Fruit fly (Drosophila melanogaster): ENCODE measurements around the gene PICK1.

Gene PICK1

dm6 chr2L:12694823-12695420 lies at the start of gene PICK1, which contains the start of gene IFT43:
Gene PICK1 (plus strand): TSS chr2L:12695033.
Gene IFT43 (minus strand): TSS chr2L:12694988.
- no peak for TF ChIP-seq noc (tag; optimal IDR thresholded peaks at IDR 0.05)

dm6 chr2L:12646256-12646655 lies 48.6 kb upstream of the PICK1 start, which contains the start of gene Ref2:
Gene Ref2 (minus strand): TSS chr2L:12646356.
- TF ChIP-seq noc (tag; optimal IDR thresholded peaks at IDR 0.05), result no peak

DNA sequence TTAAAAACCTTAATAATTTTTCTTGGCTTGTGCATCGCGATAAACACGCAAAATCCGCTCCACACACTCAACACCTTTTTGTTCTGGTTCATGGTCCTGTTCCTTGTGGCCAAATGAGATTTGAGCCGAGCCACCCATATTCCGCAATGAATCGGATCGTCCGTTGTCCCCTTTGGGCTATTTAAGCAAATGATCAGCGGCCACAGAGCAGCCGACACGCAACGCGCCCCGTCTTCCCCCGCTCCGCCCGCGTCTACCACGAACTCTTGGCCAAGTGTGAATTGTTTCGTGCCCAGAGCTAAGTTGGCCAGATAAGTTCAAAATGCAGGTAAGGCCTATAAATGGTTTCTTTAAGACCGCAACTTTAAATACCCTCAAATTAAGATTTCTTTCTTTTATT lies 43.8 kb upstream of the PICK1 start:
- no peak for TF ChIP-seq noc (tag; optimal IDR thresholded peaks at IDR 0.05)

dm6 chr2L:12655731-12656326 lies 39.0 kb upstream of the PICK1 start:
- no peak for TF ChIP-seq noc (tag; optimal IDR thresholded peaks at IDR 0.05)

DNA sequence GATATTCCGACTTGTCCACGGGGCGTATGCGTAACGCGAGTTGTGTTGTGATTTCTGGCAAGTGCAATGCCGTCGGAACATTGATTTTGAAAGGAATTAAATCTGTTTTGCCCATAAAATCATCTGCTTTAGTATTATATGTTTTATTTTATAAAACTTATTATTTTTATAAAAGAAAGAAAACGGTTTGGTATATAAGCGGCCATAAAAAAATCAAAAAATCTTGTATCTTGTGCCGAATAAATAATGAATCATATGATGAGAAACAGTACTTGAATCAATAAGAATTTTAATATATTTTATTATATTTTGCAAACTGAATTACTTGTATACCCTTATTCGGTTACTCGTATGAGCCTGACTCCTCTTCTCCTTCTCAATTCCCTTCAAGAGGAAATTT lies 38.0 kb upstream of the PICK1 start, which contains the start of gene pdm2:
Gene pdm2, plus strand, starts transcription at position 301 of the 400 bp plus-strand sequence.
- TF ChIP-seq noc (tag; optimal IDR thresholded peaks at IDR 0.05), result no peak

DNA sequence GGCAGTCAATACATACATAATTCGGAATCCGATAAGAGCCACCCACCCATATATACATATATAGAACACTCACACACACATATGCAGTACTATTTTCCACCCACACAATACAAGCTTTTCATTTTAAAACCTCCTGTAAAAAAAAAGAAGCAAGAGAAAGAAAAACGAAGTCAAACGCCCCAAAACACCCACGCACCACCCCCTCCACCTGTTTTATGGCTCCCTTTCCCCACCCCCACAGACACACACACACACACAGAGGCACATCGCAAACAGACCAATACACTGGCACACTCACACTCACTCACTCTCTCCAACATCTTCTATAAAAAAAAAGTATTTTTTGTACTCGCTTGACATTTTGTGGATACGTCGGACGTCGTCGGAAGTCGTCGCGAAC lies 37.5 kb upstream of the PICK1 start:
- no peak for TF ChIP-seq noc (tag; optimal IDR thresholded peaks at IDR 0.05)

DNA sequence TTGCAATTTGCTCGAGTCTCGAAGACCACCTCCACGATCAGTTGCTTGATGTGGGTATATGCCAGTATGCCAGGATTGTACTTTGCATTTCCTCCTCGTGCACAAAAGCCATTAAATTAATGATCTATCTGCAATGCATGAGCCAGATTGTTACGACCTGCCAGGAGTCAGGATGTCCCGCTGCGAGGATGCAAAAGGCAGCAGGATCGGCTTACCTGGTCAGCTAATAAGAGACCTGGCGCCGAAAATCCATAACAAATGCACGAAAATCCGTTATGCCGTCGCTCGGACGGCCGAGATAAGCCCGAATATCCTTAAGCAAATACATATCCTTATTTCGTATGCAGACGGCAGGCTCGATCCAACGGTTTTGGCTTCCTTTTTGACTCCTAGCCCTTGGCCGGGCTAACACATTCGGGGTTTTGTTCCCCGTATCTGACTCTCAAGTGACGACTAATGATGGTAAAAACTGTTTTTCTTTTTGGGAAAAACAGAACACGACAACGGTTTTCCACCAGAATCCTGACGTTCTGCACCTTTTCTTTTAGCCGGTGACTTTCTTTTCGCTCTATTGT lies 28.7 kb upstream of the PICK1 start:
- TF ChIP-seq noc (tag; optimal IDR thresholded peaks at IDR 0.05), result no peak

dm6 chr2L:12669614-12670013 lies 25.2 kb upstream of the PICK1 start, which contains the start of gene Nepl7:
Gene Nepl7 (minus strand): TSS chr2L:12669714.
- no peak for TF ChIP-seq noc (tag; optimal IDR thresholded peaks at IDR 0.05)

dm6 chr2L:12672296-12672695 lies 22.5 kb upstream of the PICK1 start:
- no peak for TF ChIP-seq noc (tag; optimal IDR thresholded peaks at IDR 0.05)

DNA sequence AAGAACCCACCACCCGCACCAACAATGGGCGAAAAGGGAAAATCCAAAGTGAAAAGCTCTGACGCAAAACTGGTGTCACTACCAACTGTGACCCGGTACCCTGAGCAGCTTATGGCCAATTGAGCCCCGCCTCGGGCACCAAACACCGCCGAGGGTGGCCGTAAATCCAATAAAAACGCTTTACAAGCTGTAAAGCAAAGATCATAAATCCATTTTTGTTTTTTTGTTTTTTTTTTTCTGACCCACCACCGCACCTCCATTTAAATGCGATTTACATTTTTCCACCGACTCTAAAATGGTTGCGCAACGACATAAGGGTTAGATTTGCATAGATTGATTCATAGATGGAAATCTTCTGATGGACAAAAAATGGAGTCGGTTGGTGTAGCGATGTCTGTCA lies 20.5 kb upstream of the PICK1 start:
- TF ChIP-seq noc (tag; optimal IDR thresholded peaks at IDR 0.05), result no peak

DNA sequence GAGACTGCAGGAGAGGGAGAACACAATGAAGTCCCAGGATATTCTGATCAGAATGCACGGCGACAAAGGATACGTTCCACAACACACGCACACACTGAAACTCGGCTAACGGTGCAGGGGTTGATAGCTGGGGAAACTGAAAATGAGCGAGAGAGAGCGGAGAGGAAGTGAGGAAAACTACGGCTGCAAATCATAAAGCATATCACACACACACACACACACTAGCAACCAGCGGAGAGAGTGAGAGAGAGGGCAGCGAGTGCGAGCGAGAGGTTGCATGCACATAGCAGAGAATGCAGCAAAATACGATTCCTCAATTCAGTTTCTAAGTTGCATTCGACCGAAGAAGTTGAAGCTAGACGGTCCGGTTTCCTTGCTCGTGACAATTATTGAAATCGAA lies 16.5 kb upstream of the PICK1 start:
- no peak for TF ChIP-seq noc (tag; optimal IDR thresholded peaks at IDR 0.05)

dm6 chr2L:12679310-12679709 lies 15.5 kb upstream of the PICK1 start:
- TF ChIP-seq noc (tag; optimal IDR thresholded peaks at IDR 0.05), result no peak

- TF ChIP-seq noc (tag; optimal IDR thresholded peaks at IDR 0.05), result no peak
Measured at dm6 chr2L:12681603-12682368, 13.0 kb upstream of the PICK1 start.

DNA sequence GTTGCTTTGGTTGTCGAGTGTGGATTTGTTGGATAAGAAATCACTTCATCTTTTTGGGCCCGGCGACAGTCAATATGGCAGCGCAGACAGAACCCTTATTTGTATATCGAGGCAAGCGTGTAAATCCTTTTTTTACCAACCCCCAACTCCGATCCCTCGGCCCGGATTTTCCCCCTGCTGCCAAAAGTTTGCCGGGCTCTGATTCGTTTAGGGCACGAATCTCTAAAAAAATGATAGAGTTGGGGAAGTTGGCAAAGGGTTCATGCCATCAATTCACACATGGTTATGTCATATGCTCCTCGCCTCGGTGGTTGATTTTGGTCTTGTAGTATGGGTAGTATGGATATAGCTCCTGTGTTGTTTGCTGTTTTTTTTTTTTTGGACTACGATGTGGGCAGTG lies 8.0 kb upstream of the PICK1 start:
- no peak for TF ChIP-seq noc (tag; optimal IDR thresholded peaks at IDR 0.05)

- no peak for TF ChIP-seq noc (tag; optimal IDR thresholded peaks at IDR 0.05)
Measured at dm6 chr2L:12689281-12689765, 5.5 kb upstream of the PICK1 start.

DNA sequence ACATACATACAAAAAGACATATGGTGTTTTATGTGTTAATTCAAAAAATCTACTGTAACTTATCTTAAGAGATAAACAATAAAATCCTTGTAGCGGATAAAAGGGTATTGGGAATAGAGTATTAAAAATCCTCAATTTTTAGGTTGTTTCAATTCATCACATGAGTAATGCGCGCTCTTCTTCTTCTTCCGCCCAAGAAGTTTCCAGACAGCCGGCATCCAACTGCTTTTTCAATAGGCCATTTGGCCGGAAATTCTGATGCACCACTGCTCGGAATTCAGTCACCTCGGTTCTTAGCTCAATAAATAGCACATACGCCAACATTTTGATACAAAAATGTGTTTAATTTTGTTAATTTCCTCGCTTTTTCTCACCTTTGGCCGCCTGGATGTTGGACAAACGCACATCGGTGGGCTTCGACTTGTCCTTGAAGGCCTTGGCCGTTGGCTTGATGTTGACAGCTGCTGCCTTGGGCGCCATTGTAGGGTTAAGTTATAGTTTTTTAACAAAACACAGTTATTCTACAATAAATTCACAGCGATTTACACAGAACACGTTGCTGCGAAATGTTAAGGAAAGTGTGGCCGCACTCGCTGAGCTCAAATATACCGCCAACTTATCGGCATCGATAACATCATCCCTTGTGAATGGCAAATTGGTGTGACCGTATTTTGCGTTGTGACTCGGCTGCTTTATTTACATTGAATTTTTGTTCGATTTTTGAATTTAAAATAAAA lies 2.3 kb upstream of the PICK1 start, which contains the start of the genes CCT4 and CG6153:
Gene CCT4, minus strand, starts transcription at position 592 of the 737 bp plus-strand sequence.
Gene CG6153, plus strand, starts transcription at position 651 of the 737 bp plus-strand sequence.
- TF ChIP-seq noc (tag; optimal IDR thresholded peaks at IDR 0.05), result no peak
